Worm (Caenorhabditis elegans) whole organism, early embryonic: ENCODE measurements around the gene C46C11.3.
A peak's percentile ranks its signal among the peaks of the same experiment; 100 is the strongest.

Experiments used
- B0310.2 ChIP-seq: sonication (generic microtip); optimal IDR thresholded peaks from 2 replicates; lab custom pipeline; 2016; ENCODE audit warnings: mild to moderate bottlenecking, missing genetic modification characterization, missing compliant biosample characterization
- F13C5.2 ChIP-seq: sonication (generic microtip); optimal IDR thresholded peaks from 2 replicates; lab custom pipeline; 2017; ENCODE audit warnings: mild to moderate bottlenecking, missing genetic modification characterization, inconsistent platforms, missing compliant biosample characterization
- aly-1 ChIP-seq: sonication (generic microtip); optimal IDR thresholded peaks from 2 replicates; lab custom pipeline; 2016; ENCODE audit warnings: missing genetic modification characterization, missing compliant biosample characterization
- ama-1 ChIP-seq: fragments of 150-350 bp; optimal IDR thresholded peaks from 2 replicates; lab custom pipeline; 2014
- ceh-13 ChIP-seq: fragments of 200-800 bp; sonication (Bioruptor generic); optimal IDR thresholded peaks from 2 replicates; lab custom pipeline; 2018; ENCODE audit warnings: mild to moderate bottlenecking, missing genetic modification characterization, missing compliant biosample characterization
- ceh-36 ChIP-seq: sonication (generic microtip); optimal IDR thresholded peaks from 2 replicates; lab custom pipeline; 2016; ENCODE audit warnings: missing genetic modification characterization, inconsistent platforms, missing compliant biosample characterization
- ets-7 ChIP-seq: sonication (generic microtip); optimal IDR thresholded peaks from 2 replicates; lab custom pipeline; 2016; ENCODE audit warnings: missing genotype, missing genetic modification characterization, missing compliant biosample characterization
- flt-1 ChIP-seq: fragments of 200-800 bp; sonication (Bioruptor generic); IDR thresholded peaks from 2 replicates; pipeline ENCODE4 v1.3.6; 2022; ENCODE audit warnings: missing genetic modification characterization, missing compliant biosample characterization
- hmbx-1 ChIP-seq: sonication (generic microtip); optimal IDR thresholded peaks from 2 replicates; lab custom pipeline; 2016; ENCODE audit warnings: mild to moderate bottlenecking, missing genetic modification characterization, missing compliant biosample characterization
- hmg-4 ChIP-seq: fragments of 200-800 bp; sonication (Bioruptor generic); optimal IDR thresholded peaks from 2 replicates; lab custom pipeline; 2018; ENCODE audit warnings: mild to moderate bottlenecking, missing genetic modification characterization, missing compliant biosample characterization
- hnd-1 ChIP-seq: sonication (generic microtip); optimal IDR thresholded peaks from 2 replicates; lab custom pipeline; 2016; ENCODE audit warnings: missing genetic modification characterization, missing compliant biosample characterization
- pes-1 ChIP-seq: fragments of 200-800 bp; sonication (Bioruptor generic); IDR thresholded peaks from 2 replicates; pipeline ENCODE4 v1.3.6; 2022; ENCODE audit warnings: missing genetic modification reagents, missing genetic modification characterization, missing compliant biosample characterization
- scrt-1 ChIP-seq: fragments of 200-800 bp; sonication (Bioruptor generic); IDR thresholded peaks from 2 replicates; pipeline ENCODE4 v1.3.6; 2022; ENCODE audit warnings: missing genetic modification characterization, missing compliant biosample characterization
- sea-1 ChIP-seq: fragments of 200-800 bp; sonication (Bioruptor generic); conservative IDR thresholded peaks from 2 replicates; pipeline ENCODE4 v1.3.6; 2022; ENCODE audit warnings: missing genetic modification characterization, missing compliant biosample characterization
- tbx-11 ChIP-seq: fragments of 200-800 bp; sonication (Bioruptor generic); IDR thresholded peaks from 2 replicates; pipeline ENCODE4 v1.3.6; 2022; ENCODE audit warnings: missing genetic modification characterization, missing compliant biosample characterization
- tbx-37 ChIP-seq: fragments of 200-800 bp; sonication (Bioruptor generic); conservative IDR thresholded peaks from 2 replicates; pipeline ENCODE4 v1.3.6; 2022; ENCODE audit warnings: missing genetic modification reagents, missing genetic modification characterization, missing compliant biosample characterization
- tra-4 ChIP-seq: sonication (generic microtip); optimal IDR thresholded peaks from 2 replicates; lab custom pipeline; 2017; ENCODE audit warnings: missing genetic modification characterization, missing compliant biosample characterization

The C46C11.3 gene

ce11 chrX:4592250-4592649, 29.9 kb upstream of the C46C11.3 start, which contains the start of gene flp-12:
Gene flp-12, minus strand, starts transcription at chrX:4592350.
- TF ChIP-seq tra-4 (tag; lab: Kevin White, UChicago) = no peak
- no peak for TF ChIP-seq tbx-11
- no peak for TF ChIP-seq B0310.2 (tag; lab: Kevin White, UChicago)
- no peak for TF ChIP-seq ets-7 (tag; lab: Kevin White, UChicago)
- TF ChIP-seq hmg-4 (GFP tag; lab: Kevin White, UChicago) = no peak
- TF ChIP-seq pes-1 (GFP tag; lab: Robert Waterston, UW) = no peak
- no peak for TF ChIP-seq ceh-36 (tag; lab: Kevin White, UChicago)
- no peak for TF ChIP-seq scrt-1 (GFP tag; lab: Robert Waterston, UW)
- TF ChIP-seq aly-1 (tag; lab: Kevin White, UChicago) = no peak
- no peak for TF ChIP-seq hnd-1 (tag; lab: Kevin White, UChicago)

DNA sequence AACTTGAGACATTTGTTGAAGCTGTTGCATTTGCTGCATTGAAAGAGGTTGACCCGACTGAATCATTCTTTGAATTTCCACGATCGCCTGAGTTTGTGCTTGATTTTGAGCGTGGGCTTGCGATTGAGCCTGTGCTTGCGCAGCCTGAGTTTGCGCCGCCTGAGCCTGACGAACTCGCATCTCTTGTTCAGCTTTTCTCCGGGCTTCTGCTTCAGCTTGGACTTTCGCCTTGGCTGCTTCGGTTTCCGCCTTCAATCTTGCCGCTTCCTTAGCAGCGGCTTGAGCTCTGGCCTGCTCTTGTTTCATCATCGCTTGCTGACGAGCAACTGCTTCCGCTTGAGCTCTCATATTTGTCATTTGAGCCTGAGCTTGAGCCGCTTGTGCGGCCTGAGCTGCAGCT, 24.7 kb upstream of the C46C11.3 start:
- TF ChIP-seq pes-1 (GFP tag; lab: Robert Waterston, UW) = no peak
- TF ChIP-seq tbx-11 = no peak
- no peak for TF ChIP-seq ceh-13 (GFP tag; lab: Kevin White, UChicago)
- TF ChIP-seq aly-1 (tag; lab: Kevin White, UChicago) = no peak
- TF ChIP-seq F13C5.2 (tag; lab: Kevin White, UChicago) = no peak
- TF ChIP-seq tra-4 (tag; lab: Kevin White, UChicago) = no peak
- no peak for TF ChIP-seq sea-1 (GFP tag; lab: Robert Waterston, UW)
- no peak for TF ChIP-seq flt-1 (GFP tag; lab: Robert Waterston, UW)
- TF ChIP-seq B0310.2 (tag; lab: Kevin White, UChicago) = no peak
- TF ChIP-seq ets-7 (tag; lab: Kevin White, UChicago) = no peak
- TF ChIP-seq ama-1 (lab: Kevin White, UChicago) = no peak
- no peak for TF ChIP-seq scrt-1 (GFP tag; lab: Robert Waterston, UW)
- no peak for TF ChIP-seq tbx-37 (GFP tag; lab: Robert Waterston, UW)
- TF ChIP-seq hmbx-1 (tag; lab: Kevin White, UChicago) = no peak

- TF ChIP-seq B0310.2 (tag; lab: Kevin White, UChicago) (no peak), tra-4 (tag; lab: Kevin White, UChicago) (no peak), F13C5.2 (tag; lab: Kevin White, UChicago) (no peak), ceh-13 (GFP tag; lab: Kevin White, UChicago) (no peak), aly-1 (tag; lab: Kevin White, UChicago) (no peak), hnd-1 (tag; lab: Kevin White, UChicago) (no peak), ets-7 (tag; lab: Kevin White, UChicago) (no peak), hmbx-1 (tag; lab: Kevin White, UChicago) (no peak), hmg-4 (GFP tag; lab: Kevin White, UChicago) (no peak), ceh-36 (tag; lab: Kevin White, UChicago) (no peak), tbx-37 (GFP tag; lab: Robert Waterston, UW) (no peak), sea-1 (GFP tag; lab: Robert Waterston, UW) (no peak)
Observed at ce11 chrX:4599526-4599925, 22.6 kb upstream of the C46C11.3 start.

DNA sequence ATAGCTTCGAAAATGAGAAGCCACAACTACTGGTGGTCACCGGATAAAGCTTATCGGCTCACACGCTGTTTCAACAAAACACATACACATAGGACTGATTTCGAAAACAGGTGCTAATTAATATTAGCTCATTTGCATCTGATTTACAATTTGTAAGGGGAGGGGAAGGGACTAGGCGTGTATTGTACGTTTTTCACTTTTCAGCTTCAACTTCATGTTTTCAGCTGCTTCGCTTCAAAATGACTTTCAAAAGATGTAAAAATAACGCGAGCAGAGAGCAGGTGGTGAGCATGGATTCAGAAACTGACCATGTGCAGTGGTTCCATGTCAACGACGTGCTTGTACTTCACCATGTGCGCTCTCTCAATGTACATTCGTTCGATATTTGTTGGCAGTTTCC, 21.1 kb upstream of the C46C11.3 start:
- no peak for TF ChIP-seq sea-1 (GFP tag; lab: Robert Waterston, UW)
- TF ChIP-seq hmbx-1 (tag; lab: Kevin White, UChicago) = no peak
- TF ChIP-seq scrt-1 (GFP tag; lab: Robert Waterston, UW) = no peak
- no peak for TF ChIP-seq ceh-36 (tag; lab: Kevin White, UChicago)
- TF ChIP-seq pes-1 (GFP tag; lab: Robert Waterston, UW) = no peak
- no peak for TF ChIP-seq F13C5.2 (tag; lab: Kevin White, UChicago)

- no peak for TF ChIP-seq F13C5.2 (tag; lab: Kevin White, UChicago)
- TF ChIP-seq ets-7 (tag; lab: Kevin White, UChicago) = no peak
- no peak for TF ChIP-seq hmbx-1 (tag; lab: Kevin White, UChicago)
- TF ChIP-seq aly-1 (tag; lab: Kevin White, UChicago) = no peak
- no peak for TF ChIP-seq tbx-37 (GFP tag; lab: Robert Waterston, UW)
- TF ChIP-seq pes-1 (GFP tag; lab: Robert Waterston, UW) = no peak
- no peak for TF ChIP-seq sea-1 (GFP tag; lab: Robert Waterston, UW)
- no peak for TF ChIP-seq hmg-4 (GFP tag; lab: Kevin White, UChicago)
- no peak for TF ChIP-seq ceh-13 (GFP tag; lab: Kevin White, UChicago)
- TF ChIP-seq hnd-1 (tag; lab: Kevin White, UChicago) = no peak
- TF ChIP-seq tra-4 (tag; lab: Kevin White, UChicago) = no peak
- TF ChIP-seq scrt-1 (GFP tag; lab: Robert Waterston, UW) = no peak
- TF ChIP-seq tbx-11 = no peak
- no peak for TF ChIP-seq B0310.2 (tag; lab: Kevin White, UChicago)
- no peak for TF ChIP-seq ama-1 (lab: Kevin White, UChicago)
Observed at ce11 chrX:4604185-4604584, 17.9 kb upstream of the C46C11.3 start.

ce11 chrX:4605828-4606227, 16.3 kb upstream of the C46C11.3 start, which contains the start of gene spat-3:
Gene spat-3, minus strand, starts transcription at chrX:4605928.
- TF ChIP-seq hmg-4 (GFP tag; lab: Kevin White, UChicago) (no peak), tbx-11 (no peak)

DNA sequence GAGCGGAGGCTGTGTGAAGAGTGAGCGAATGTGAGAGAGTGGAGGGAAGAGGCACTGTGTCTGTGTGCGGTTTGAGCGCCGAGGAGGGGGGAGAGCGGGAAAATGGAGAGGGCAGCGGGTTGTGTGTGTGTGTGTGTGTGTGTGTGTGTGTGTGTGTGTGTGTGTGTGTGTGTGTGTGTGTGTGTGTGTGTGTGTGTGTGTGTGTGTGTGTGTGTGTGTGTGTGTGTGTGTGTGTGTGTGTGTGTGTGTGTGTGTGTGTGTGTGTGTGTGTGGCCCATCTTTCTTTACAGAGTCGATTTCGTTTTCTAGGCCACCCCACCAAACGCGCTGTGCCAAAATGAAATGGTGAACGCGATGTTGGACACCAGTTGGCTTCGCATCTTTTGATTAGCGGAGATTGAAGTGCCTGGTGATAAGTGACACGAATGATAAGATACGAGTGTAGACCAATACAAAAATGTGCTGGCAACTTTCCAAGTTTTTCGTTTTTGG, 15.7 kb upstream of the C46C11.3 start:
- peak; percentile 48 for TF ChIP-seq ceh-36 (tag; lab: Kevin White, UChicago)
- TF ChIP-seq F13C5.2 (tag; lab: Kevin White, UChicago) = peak; percentile 82
- peak; percentile 45 for TF ChIP-seq ceh-13 (GFP tag; lab: Kevin White, UChicago)
- 0 out of 2 replicates have a peak, but pooled peaks have one; percentile 43 for TF ChIP-seq tbx-11
- peak; percentile 49; the same call in 1 of the 2 replicates for TF ChIP-seq tbx-37 (GFP tag; lab: Robert Waterston, UW)
- peak; percentile 51; the same call in 1 of the 2 replicates for TF ChIP-seq flt-1 (GFP tag; lab: Robert Waterston, UW)
- peak; percentile 24 for TF ChIP-seq tra-4 (tag; lab: Kevin White, UChicago)
- TF ChIP-seq hmbx-1 (tag; lab: Kevin White, UChicago) = peak; percentile 53
- TF ChIP-seq B0310.2 (tag; lab: Kevin White, UChicago) = peak; percentile 74
- peak; percentile 95 for TF ChIP-seq hmg-4 (GFP tag; lab: Kevin White, UChicago)
